Fruit fly (Drosophila melanogaster) whole organism, embryonic: ENCODE measurements around the gene simj.
A peak's percentile ranks its signal among the peaks of the same experiment; 100 is the strongest.

Experiments used
- B-H2 ChIP-seq: fragments of 200-800 bp; sonication (Bioruptor generic); optimal IDR thresholded peaks from 2 replicates; lab custom pipeline; 2018; ENCODE audit warnings: missing biosample characterization, mild to moderate bottlenecking, missing genetic modification characterization
- CG10979 ChIP-seq: fragments of 200-800 bp; sonication (Bioruptor generic); optimal IDR thresholded peaks from 2 replicates; lab custom pipeline; 2018; ENCODE audit warnings: missing biosample characterization, mild to moderate bottlenecking, missing genetic modification characterization, moderate library complexity
- CG11247 ChIP-seq: fragments of 200-800 bp; sonication (Bioruptor generic); IDR thresholded peaks from 2 replicates; pipeline ENCODE4 v1.3.6; 2022; ENCODE audit warnings: missing biosample characterization, missing genetic modification characterization
- CG11695 ChIP-seq: fragments of 200-800 bp; sonication (Bioruptor generic); IDR thresholded peaks from 3 replicates; pipeline ENCODE4 v1.3.6; 2022; ENCODE audit warnings: missing biosample characterization, missing genetic modification characterization
- CG12299 ChIP-seq: fragments of 200-800 bp; sonication (Bioruptor generic); optimal IDR thresholded peaks from 2 replicates; lab custom pipeline; 2018; ENCODE audit warnings: missing biosample characterization, mild to moderate bottlenecking, missing genetic modification characterization
- CG12769 ChIP-seq: fragments of 200-800 bp; sonication (Bioruptor generic); optimal IDR thresholded peaks from 2 replicates; lab custom pipeline; 2019; ENCODE audit warnings: missing biosample characterization, mild to moderate bottlenecking, missing genetic modification characterization, moderate library complexity
- CG14050 ChIP-seq: fragments of 200-800 bp; sonication (Bioruptor generic); IDR thresholded peaks from 3 replicates; pipeline ENCODE4 v1.3.6; 2022; ENCODE audit warnings: missing biosample characterization, missing genetic modification characterization
- CG14710 ChIP-seq: fragments of 200-800 bp; sonication (Bioruptor generic); optimal IDR thresholded peaks from 3 replicates; lab custom pipeline; 2019; ENCODE audit warnings: missing biosample characterization, mild to moderate bottlenecking, missing genetic modification characterization, moderate library complexity
- CG15514 ChIP-seq: fragments of 200-800 bp; sonication (Bioruptor generic); optimal IDR thresholded peaks from 3 replicates; lab custom pipeline; 2017; ENCODE audit warnings: missing biosample characterization, missing genetic modification characterization, mild to moderate bottlenecking, moderate library complexity, missing genetic modification reagents
- CG1603 ChIP-seq: fragments of 200-800 bp; sonication (Bioruptor generic); optimal IDR thresholded peaks from 2 replicates; lab custom pipeline; 2019; ENCODE audit warnings: missing biosample characterization, mild to moderate bottlenecking, missing genetic modification characterization, moderate library complexity
- CG17802 ChIP-seq: fragments of 200-800 bp; sonication (Bioruptor generic); optimal IDR thresholded peaks from 2 replicates; lab custom pipeline; 2018; ENCODE audit warnings: missing biosample characterization, mild to moderate bottlenecking, missing genetic modification characterization, moderate library complexity
- CG17829 ChIP-seq: fragments of 200-800 bp; optimal IDR thresholded peaks from 2 replicates; lab custom pipeline; 2019; ENCODE audit warnings: missing biosample characterization, mild to moderate bottlenecking, missing genetic modification characterization, moderate library complexity
- CG18619 ChIP-seq: fragments of 200-800 bp; sonication (Bioruptor generic); optimal IDR thresholded peaks from 3 replicates; lab custom pipeline; 2017; ENCODE audit warnings: missing biosample characterization, mild to moderate bottlenecking, missing genetic modification characterization
- CG2678 ChIP-seq: fragments of 200-800 bp; sonication (Bioruptor generic); optimal IDR thresholded peaks from 3 replicates; lab custom pipeline; 2019; ENCODE audit warnings: missing biosample characterization, mild to moderate bottlenecking, missing genetic modification characterization, moderate library complexity
- CG2712 ChIP-seq: fragments of 200-800 bp; optimal IDR thresholded peaks from 3 replicates; lab custom pipeline; 2019; ENCODE audit warnings: missing biosample characterization, mild to moderate bottlenecking, missing genetic modification characterization, moderate library complexity
- CG30020 ChIP-seq: fragments of 200-800 bp; optimal IDR thresholded peaks from 2 replicates; lab custom pipeline; 2019; ENCODE audit warnings: missing biosample characterization, mild to moderate bottlenecking, missing genetic modification characterization, moderate library complexity
- CG42726 ChIP-seq: fragments of 200-800 bp; sonication (Bioruptor generic); IDR thresholded peaks from 2 replicates; pipeline ENCODE4 v1.3.6; 2022; ENCODE audit warnings: missing biosample characterization, missing genetic modification characterization; ENCODE audit not compliant: partially characterized antibody
- CG7786 ChIP-seq: fragments of 200-800 bp; sonication (Bioruptor generic); optimal IDR thresholded peaks from 2 replicates; lab custom pipeline; 2016; ENCODE audit warnings: missing biosample characterization, missing genetic modification characterization
- CG9609 ChIP-seq: fragments of 200-800 bp; sonication (Bioruptor generic); optimal IDR thresholded peaks from 3 replicates; lab custom pipeline; 2016; ENCODE audit warnings: missing biosample characterization, missing genetic modification characterization
- Chrac-16 ChIP-seq: fragments of 200-800 bp; sonication (Bioruptor generic); optimal IDR thresholded peaks from 3 replicates; lab custom pipeline; 2016; ENCODE audit warnings: missing biosample characterization, missing genetic modification characterization
- Dad ChIP-seq: fragments of 200-800 bp; sonication (Bioruptor generic); optimal IDR thresholded peaks from 3 replicates; lab custom pipeline; 2016; ENCODE audit warnings: missing biosample characterization, missing genetic modification characterization
- GATAe ChIP-seq: fragments of 200-800 bp; sonication (Bioruptor generic); conservative IDR thresholded peaks from 2 replicates; pipeline ENCODE4 v1.3.6; 2022; ENCODE audit warnings: missing biosample characterization, missing genetic modification characterization
- H15 ChIP-seq: fragments of 200-800 bp; sonication (Bioruptor generic); IDR thresholded peaks from 3 replicates; pipeline ENCODE4 v1.3.6; 2022; ENCODE audit warnings: missing biosample characterization, missing genetic modification characterization
- HHEX ChIP-seq: fragments of 200-800 bp; sonication (Bioruptor generic); optimal IDR thresholded peaks from 3 replicates; lab custom pipeline; 2017; ENCODE audit warnings: missing biosample characterization, mild to moderate bottlenecking, missing genetic modification characterization, missing genetic modification reagents
- HLH54F ChIP-seq: fragments of 200-800 bp; sonication (Bioruptor generic); optimal IDR thresholded peaks from 3 replicates; lab custom pipeline; 2016; ENCODE audit warnings: missing biosample characterization, missing genetic modification characterization
- Lhr ChIP-seq: fragments of 200-800 bp; sonication (Bioruptor generic); optimal IDR thresholded peaks from 3 replicates; lab custom pipeline; 2017; ENCODE audit warnings: mild to moderate bottlenecking, missing biosample characterization, missing genetic modification reagents, missing genetic modification characterization
- Ravus ChIP-seq: fragments of 200-800 bp; sonication (Bioruptor generic); IDR thresholded peaks from 2 replicates; pipeline ENCODE4 v1.3.6; 2022; ENCODE audit warnings: missing biosample characterization, missing genetic modification characterization
- Sox100B ChIP-seq: fragments of 200-800 bp; sonication (Bioruptor generic); optimal IDR thresholded peaks from 3 replicates; lab custom pipeline; 2018; ENCODE audit warnings: missing biosample characterization, mild to moderate bottlenecking, missing genetic modification characterization
- Sry-δ ChIP-seq: fragments of 200-800 bp; sonication (Bioruptor generic); optimal IDR thresholded peaks from 2 replicates; lab custom pipeline; 2016; ENCODE audit warnings: missing biosample characterization, missing genetic modification characterization
- Usf ChIP-seq: fragments of 200-800 bp; sonication (Bioruptor generic); optimal IDR thresholded peaks from 2 replicates; lab custom pipeline; 2017; ENCODE audit warnings: missing genotype, missing biosample characterization, missing genetic modification characterization
- YL-1 ChIP-seq: fragments of 200-800 bp; sonication (Bioruptor generic); optimal IDR thresholded peaks from 3 replicates; lab custom pipeline; 2017; ENCODE audit warnings: missing biosample characterization, mild to moderate bottlenecking, missing genetic modification characterization
- bab2 ChIP-seq: fragments of 200-800 bp; sonication (Bioruptor generic); optimal IDR thresholded peaks from 2 replicates; lab custom pipeline; 2016; ENCODE audit warnings: missing biosample characterization, missing genetic modification characterization
- chn ChIP-seq: fragments of 200-800 bp; sonication (Bioruptor generic); optimal IDR thresholded peaks from 2 replicates; lab custom pipeline; 2016; ENCODE audit warnings: missing biosample characterization, missing genetic modification characterization
- dan ChIP-seq: fragments of 200-800 bp; sonication (Bioruptor generic); IDR thresholded peaks from 2 replicates; pipeline ENCODE4 v1.3.6; 2022; ENCODE audit warnings: missing biosample characterization, missing genetic modification characterization
- eve ChIP-seq, 2 experiments: fragments of >200 bp; optimal IDR thresholded peaks; 2 replicates each; lab custom pipeline; 2017; ENCODE audit warnings: missing biosample characterization in 2 of 2, missing genetic modification characterization in 2 of 2
- gcm2 ChIP-seq: fragments of 200-800 bp; sonication (Bioruptor generic); optimal IDR thresholded peaks from 2 replicates; lab custom pipeline; 2016; ENCODE audit warnings: missing biosample characterization, missing genetic modification characterization
- gro ChIP-seq: fragments of 200-800 bp; sonication (Bioruptor generic); optimal IDR thresholded peaks from 2 replicates; lab custom pipeline; 2016; ENCODE audit warnings: missing biosample characterization, missing genetic modification characterization
- gsb-n ChIP-seq: fragments of 200-800 bp; sonication (Bioruptor generic); optimal IDR thresholded peaks from 3 replicates; lab custom pipeline; 2018; ENCODE audit warnings: missing biosample characterization, mild to moderate bottlenecking, missing genetic modification characterization
- lilli ChIP-seq: fragments of 200-800 bp; sonication (Bioruptor generic); optimal IDR thresholded peaks from 3 replicates; lab custom pipeline; 2016; ENCODE audit warnings: missing biosample characterization, missing genetic modification characterization
- luna ChIP-seq: fragments of 200-800 bp; sonication (Bioruptor generic); optimal IDR thresholded peaks from 2 replicates; lab custom pipeline; 2016; ENCODE audit warnings: missing biosample characterization, missing genetic modification characterization
- mirr ChIP-seq: fragments of 200-800 bp; sonication (Bioruptor generic); optimal IDR thresholded peaks from 3 replicates; lab custom pipeline; 2018; ENCODE audit warnings: missing biosample characterization, mild to moderate bottlenecking, missing genetic modification characterization
- pzg ChIP-seq: fragments of 200-800 bp; sonication (Bioruptor generic); optimal IDR thresholded peaks from 3 replicates; lab custom pipeline; 2018; ENCODE audit warnings: missing biosample characterization, mild to moderate bottlenecking, missing genetic modification characterization, moderate library complexity
- repo ChIP-seq: fragments of 200-800 bp; sonication (Bioruptor generic); optimal IDR thresholded peaks from 2 replicates; lab custom pipeline; 2016; ENCODE audit warnings: missing biosample characterization, missing genetic modification characterization
- sens-2 ChIP-seq: fragments of 200-800 bp; sonication (Bioruptor generic); IDR thresholded peaks from 2 replicates; pipeline ENCODE4 v1.3.6; 2022; ENCODE audit warnings: missing biosample characterization, missing genetic modification characterization
- slou ChIP-seq: fragments of 200-800 bp; sonication (Bioruptor generic); optimal IDR thresholded peaks from 3 replicates; lab custom pipeline; 2016; ENCODE audit warnings: missing biosample characterization, missing genetic modification characterization
- sna ChIP-seq: fragments of 200-800 bp; sonication (Bioruptor generic); IDR thresholded peaks from 2 replicates; pipeline ENCODE4 v1.3.6; 2022; ENCODE audit warnings: missing biosample characterization, missing genetic modification characterization; ENCODE audit not compliant: partially characterized antibody
- tup ChIP-seq: fragments of 200-800 bp; sonication (Bioruptor generic); optimal IDR thresholded peaks from 2 replicates; lab custom pipeline; 2016; ENCODE audit warnings: missing biosample characterization, mild to moderate bottlenecking, missing genetic modification characterization, moderate library complexity
- wdn ChIP-seq: fragments of 200-800 bp; sonication (Bioruptor generic); IDR thresholded peaks from 2 replicates; pipeline ENCODE4 v1.3.6; 2022; ENCODE audit warnings: missing biosample characterization, missing genetic modification characterization
- wor ChIP-seq: fragments of 200-800 bp; sonication (Bioruptor generic); IDR thresholded peaks from 2 replicates; pipeline ENCODE4 v1.3.6; 2022; ENCODE audit warnings: missing biosample characterization, missing genetic modification characterization

simj gene

dm6 chr3L:10681814-10682213, 17.3 kb downstream of the simj start (continued):
- no peak for TF ChIP-seq CG1603 (tag; lab: Kevin White, UChicago)
- no peak for TF ChIP-seq bab2
- TF ChIP-seq lilli: no peak
- no peak for TF ChIP-seq repo (GFP tag; lab: Kevin White, UChicago)
- no peak for TF ChIP-seq Usf (GFP tag; lab: Kevin White, UChicago)
- TF ChIP-seq B-H2: peak; percentile 3
- TF ChIP-seq sens-2 (GFP tag; lab: Robert Waterston, UW): 0 out of 2 replicates have a peak, but pooled peaks have one; percentile 5
- TF ChIP-seq eve (GFP tag; optimal IDR thresholded peaks at IDR 0.05; lab: Kevin White, UChicago): no peak
- peak; percentile 30; the same call in 1 of the 2 replicates for TF ChIP-seq sna (GFP tag; lab: Robert Waterston, UW)
- TF ChIP-seq Dad (GFP tag; lab: Kevin White, UChicago): no peak
- no peak for TF ChIP-seq GATAe
- TF ChIP-seq YL-1 (GFP tag; lab: Kevin White, UChicago): no peak
- TF ChIP-seq CG7786 (GFP tag; lab: Kevin White, UChicago): no peak
- peak; percentile 49; the same call in 1 of the 2 replicates for TF ChIP-seq wdn (GFP tag; lab: Robert Waterston, UW)
- TF ChIP-seq CG14050 (GFP tag; lab: Robert Waterston, UW): no peak
- TF ChIP-seq CG2678: peak; percentile 4
- TF ChIP-seq CG11695 (GFP tag; lab: Robert Waterston, UW): 0 out of 3 replicates have a peak, but pooled peaks have one; percentile 7
- TF ChIP-seq CG30020 (tag; lab: Kevin White, UChicago): no peak
- TF ChIP-seq H15 (GFP tag; lab: Robert Waterston, UW): no peak
- TF ChIP-seq gro (GFP tag; lab: Kevin White, UChicago): no peak
- TF ChIP-seq CG9609 (GFP tag; lab: Kevin White, UChicago): no peak
- TF ChIP-seq chn: no peak
- TF ChIP-seq gsb-n: no peak

dm6 chr3L:10682725-10683367, 18.3 kb downstream of the simj start:
- TF ChIP-seq CG11247 (GFP tag; lab: Robert Waterston, UW): peak; percentile 94
- peak; percentile 98 for TF ChIP-seq HHEX (GFP tag; lab: Kevin White, UChicago)
- TF ChIP-seq CG9609 (GFP tag; lab: Kevin White, UChicago): peak; percentile 82
- TF ChIP-seq Sry-δ (GFP tag; lab: Kevin White, UChicago): peak; percentile 44
- TF ChIP-seq CG17829: peak; percentile 98
- TF ChIP-seq CG10979 (tag; lab: Kevin White, UChicago): peak; percentile 99
- TF ChIP-seq wor (GFP tag; lab: Robert Waterston, UW): peak; percentile 96
- peak; percentile 96 for TF ChIP-seq GATAe
- TF ChIP-seq CG2712 (tag; lab: Kevin White, UChicago): peak; percentile 99
- TF ChIP-seq CG12299 (tag; lab: Kevin White, UChicago): peak; percentile 96
- TF ChIP-seq CG12769 (tag; lab: Kevin White, UChicago): peak; percentile 80
- peak; percentile 86 for TF ChIP-seq tup
- TF ChIP-seq sna (GFP tag; lab: Robert Waterston, UW): no peak
- peak; percentile 93 for TF ChIP-seq slou (GFP tag; lab: Kevin White, UChicago)
- TF ChIP-seq luna: no peak
- TF ChIP-seq HLH54F (GFP tag; lab: Kevin White, UChicago): peak; percentile 87
- TF ChIP-seq CG18619 (GFP tag; lab: Kevin White, UChicago): peak; percentile 99
- peak; percentile 90 for TF ChIP-seq Ravus (GFP tag; lab: Robert Waterston, UW)
- TF ChIP-seq gcm2 (GFP tag; lab: Kevin White, UChicago): peak; percentile 91
- no peak; the same call in 1 of the 2 replicates for TF ChIP-seq dan
- TF ChIP-seq CG15514 (GFP tag; lab: Kevin White, UChicago): peak; percentile 92
- TF ChIP-seq Sox100B: peak; percentile 100
- peak; percentile 76 for TF ChIP-seq CG17802 (tag; lab: Kevin White, UChicago)
- TF ChIP-seq Lhr (GFP tag; lab: Kevin White, UChicago): peak; percentile 93
- peak; percentile 97 for TF ChIP-seq Chrac-16
- TF ChIP-seq CG42726 (GFP tag; lab: Robert Waterston, UW): no peak
- peak; percentile 87 for TF ChIP-seq mirr
- TF ChIP-seq B-H2: peak; percentile 95
- peak; percentile 97 for TF ChIP-seq CG14710 (tag; lab: Kevin White, UChicago)
- TF ChIP-seq pzg: peak; percentile 15
